Worm (Caenorhabditis elegans) whole organism, midembryonic: ENCODE measurements around the gene let-754.

ENCODE experiments used
- klf-2 ChIP-seq: fragments of 200-800 bp; sonication (Bioruptor generic); conservative IDR thresholded peaks from 2 replicates; pipeline ENCODE4 v1.3.6; 2022; ENCODE audit warnings: missing genetic modification reagents, missing genetic modification characterization, missing compliant biosample characterization
- med-1 ChIP-seq: sonication (generic microtip); optimal IDR thresholded peaks from 2 replicates; lab custom pipeline; 2017; ENCODE audit warnings: missing genetic modification characterization, mild to moderate bottlenecking, missing compliant biosample characterization, antibody characterized with exemption, missing genetic modification reagents; ENCODE audit not compliant: insufficient read depth

- TF ChIP-seq klf-2 (GFP tag; lab: Robert Waterston, UW), result no peak
- TF ChIP-seq med-1, result no peak
Observed at ce11 chrIII:7978723-7979122, 25.6 kb upstream of the let-754 start.
